Worm (Caenorhabditis elegans) whole organism, late embryonic: ENCODE data around the gene asns-1.
"Not testable (repeated sequence)": the region's sequence is repeated elsewhere in the genome, so short reads cannot be mapped to it uniquely, and the experiment has no call there.

Experiments
- C08G9.2 ChIP-seq: sonication (generic microtip); optimal IDR thresholded peaks from 2 replicates; lab custom pipeline; 2016; ENCODE audit warnings: mild to moderate bottlenecking, missing genetic modification characterization, moderate library complexity, missing compliant biosample characterization
- C38D4.7 ChIP-seq: fragments of 200-800 bp; sonication (Bioruptor generic); optimal IDR thresholded peaks from 2 replicates; lab custom pipeline; 2018; ENCODE audit warnings: mild to moderate bottlenecking, missing genetic modification characterization, moderate library complexity, missing compliant biosample characterization
- K09A11.1 ChIP-seq: sonication (generic microtip); optimal IDR thresholded peaks from 2 replicates; lab custom pipeline; 2017; ENCODE audit warnings: antibody characterized with exemption, mild to moderate bottlenecking, missing genetic modification characterization, missing compliant biosample characterization; ENCODE audit not compliant: insufficient read depth
- ceh-14 ChIP-seq: sonication (generic microtip); optimal IDR thresholded peaks from 2 replicates; lab custom pipeline; 2016; ENCODE audit warnings: missing genotype, missing genetic modification characterization, missing compliant biosample characterization
- ceh-18 ChIP-seq: sonication (generic microtip); optimal IDR thresholded peaks from 2 replicates; lab custom pipeline; 2016; ENCODE audit warnings: missing genetic modification characterization, missing compliant biosample characterization
- ceh-2 ChIP-seq: sonication (generic microtip); optimal IDR thresholded peaks from 2 replicates; lab custom pipeline; 2016; ENCODE audit warnings: missing genotype, missing genetic modification characterization, missing compliant biosample characterization
- ceh-22 ChIP-seq: sonication (generic microtip); optimal IDR thresholded peaks from 2 replicates; lab custom pipeline; 2017; ENCODE audit warnings: missing biosample characterization, missing genetic modification characterization
- ceh-24 ChIP-seq: sonication (generic microtip); optimal IDR thresholded peaks from 2 replicates; lab custom pipeline; 2016; ENCODE audit warnings: mild to moderate bottlenecking, missing genetic modification characterization, missing compliant biosample characterization
- ceh-30 ChIP-seq: fragments of 150-350 bp; optimal IDR thresholded peaks from 2 replicates; lab custom pipeline; 2014; ENCODE audit warnings: missing biosample characterization, missing genetic modification characterization
- ceh-31 ChIP-seq: sonication (generic microtip); optimal IDR thresholded peaks from 2 replicates; lab custom pipeline; 2016; ENCODE audit warnings: missing genetic modification characterization, missing compliant biosample characterization
- ceh-45 ChIP-seq: fragments of 200-800 bp; sonication (Bioruptor generic); IDR thresholded peaks from 2 replicates; pipeline ENCODE4 v1.3.6; 2022; ENCODE audit warnings: missing genetic modification reagents, missing genetic modification characterization, missing compliant biosample characterization
- che-1 ChIP-seq: sonication (generic microtip); optimal IDR thresholded peaks from 2 replicates; lab custom pipeline; 2016; ENCODE audit warnings: mild to moderate bottlenecking, missing genetic modification characterization, missing compliant biosample characterization
- elt-4 ChIP-seq: sonication (generic microtip); optimal IDR thresholded peaks from 2 replicates; lab custom pipeline; 2016; ENCODE audit warnings: missing genetic modification characterization, missing compliant biosample characterization
- eyg-1 ChIP-seq: sonication (generic microtip); optimal IDR thresholded peaks from 2 replicates; lab custom pipeline; 2016; ENCODE audit warnings: missing genotype, missing genetic modification characterization, missing compliant biosample characterization
- fkh-6 ChIP-seq: sonication (generic microtip); optimal IDR thresholded peaks from 2 replicates; lab custom pipeline; 2016; ENCODE audit warnings: missing genetic modification characterization, missing compliant biosample characterization
- hlh-15 ChIP-seq: sonication (generic microtip); optimal IDR thresholded peaks from 2 replicates; lab custom pipeline; 2016; ENCODE audit warnings: missing genetic modification characterization, missing compliant biosample characterization
- hlh-6 ChIP-seq: sonication (generic microtip); optimal IDR thresholded peaks from 2 replicates; lab custom pipeline; 2016; ENCODE audit warnings: missing genotype, missing genetic modification characterization, missing compliant biosample characterization
- hlh-8 ChIP-seq: sonication (generic microtip); optimal IDR thresholded peaks from 2 replicates; lab custom pipeline; 2016; ENCODE audit warnings: missing genotype, missing genetic modification characterization, missing compliant biosample characterization
- lim-6 ChIP-seq: sonication (generic microtip); optimal IDR thresholded peaks from 2 replicates; lab custom pipeline; 2016; ENCODE audit warnings: missing genetic modification characterization, missing compliant biosample characterization
- madf-2 ChIP-seq: sonication (generic microtip); optimal IDR thresholded peaks from 2 replicates; lab custom pipeline; 2017; ENCODE audit warnings: missing genetic modification characterization, missing compliant biosample characterization
- mec-3 ChIP-seq: sonication (generic microtip); optimal IDR thresholded peaks from 2 replicates; lab custom pipeline; 2016; ENCODE audit warnings: borderline replicate concordance, missing genetic modification characterization, missing compliant biosample characterization
- nhr-11 ChIP-seq: fragments of 150-350 bp; optimal IDR thresholded peaks from 2 replicates; lab custom pipeline; 2014; ENCODE audit warnings: missing biosample characterization, missing genetic modification characterization
- nhr-232 ChIP-seq: sonication (generic microtip); optimal IDR thresholded peaks from 2 replicates; lab custom pipeline; 2016; ENCODE audit warnings: missing genetic modification characterization, missing compliant biosample characterization
- pat-9 ChIP-seq: fragments of 200-800 bp; sonication (Bioruptor generic); optimal IDR thresholded peaks from 2 replicates; lab custom pipeline; 2018; ENCODE audit warnings: mild to moderate bottlenecking, missing genetic modification characterization, moderate library complexity, missing compliant biosample characterization
- pha-4 ChIP-seq: fragments of 150-350 bp; optimal IDR thresholded peaks from 2 replicates; lab custom pipeline; 2018; ENCODE audit warnings: missing biosample characterization, missing genetic modification reagents, missing genetic modification characterization
- ref-2 ChIP-seq: sonication (generic microtip); optimal IDR thresholded peaks from 2 replicates; lab custom pipeline; 2016; ENCODE audit warnings: missing genetic modification characterization, missing compliant biosample characterization
- rnt-1 ChIP-seq: sonication (generic microtip); optimal IDR thresholded peaks from 2 replicates; lab custom pipeline; 2016; ENCODE audit warnings: missing genetic modification characterization, missing compliant biosample characterization
- sdc-2 ChIP-seq: sonication (generic microtip); optimal IDR thresholded peaks from 2 replicates; lab custom pipeline; 2016; ENCODE audit warnings: missing genotype, missing genetic modification characterization, missing compliant biosample characterization
- sox-2 ChIP-seq: fragments of 200-800 bp; sonication (Bioruptor generic); IDR thresholded peaks from 2 replicates; pipeline ENCODE4 v1.3.6; 2022; ENCODE audit warnings: missing genetic modification reagents, missing genetic modification characterization, missing compliant biosample characterization
- ttx-3 ChIP-seq: sonication (generic microtip); optimal IDR thresholded peaks from 2 replicates; lab custom pipeline; 2016; ENCODE audit warnings: missing genetic modification reagents, missing genetic modification characterization, missing compliant biosample characterization
- unc-3 ChIP-seq, 2 experiments: fragments of 200-800 bp in 1 of 2; sonication (Bioruptor generic) in 1 of 2; sonication (generic microtip) in 1 of 2; conservative IDR thresholded peaks in 1 of 2; optimal IDR thresholded peaks in 1 of 2; 2 replicates each; pipeline versions ENCODE4 v1.3.6 to Lab custom; 2016 to 2022; ENCODE audit warnings: missing compliant biosample characterization in 2 of 2, missing genetic modification characterization in 2 of 2, missing genetic modification reagents in 1 of 2
- unc-42 ChIP-seq: sonication (generic microtip); optimal IDR thresholded peaks from 2 replicates; lab custom pipeline; 2016; ENCODE audit warnings: missing genotype, missing genetic modification characterization, missing compliant biosample characterization
- unc-55 ChIP-seq: sonication (generic microtip); optimal IDR thresholded peaks from 2 replicates; lab custom pipeline; 2017; ENCODE audit warnings: missing biosample characterization, missing genetic modification reagents, missing genetic modification characterization
- unc-86 ChIP-seq: sonication (generic microtip); optimal IDR thresholded peaks from 2 replicates; lab custom pipeline; 2016; ENCODE audit warnings: missing genetic modification characterization, missing compliant biosample characterization
- zip-5 ChIP-seq: sonication (generic microtip); optimal IDR thresholded peaks from 2 replicates; lab custom pipeline; 2016; ENCODE audit warnings: missing genetic modification characterization, missing compliant biosample characterization
- ztf-16 ChIP-seq: sonication (generic microtip); optimal IDR thresholded peaks from 2 replicates; lab custom pipeline; 2017; ENCODE audit warnings: missing genetic modification characterization, missing compliant biosample characterization

The asns-1 gene

DNA sequence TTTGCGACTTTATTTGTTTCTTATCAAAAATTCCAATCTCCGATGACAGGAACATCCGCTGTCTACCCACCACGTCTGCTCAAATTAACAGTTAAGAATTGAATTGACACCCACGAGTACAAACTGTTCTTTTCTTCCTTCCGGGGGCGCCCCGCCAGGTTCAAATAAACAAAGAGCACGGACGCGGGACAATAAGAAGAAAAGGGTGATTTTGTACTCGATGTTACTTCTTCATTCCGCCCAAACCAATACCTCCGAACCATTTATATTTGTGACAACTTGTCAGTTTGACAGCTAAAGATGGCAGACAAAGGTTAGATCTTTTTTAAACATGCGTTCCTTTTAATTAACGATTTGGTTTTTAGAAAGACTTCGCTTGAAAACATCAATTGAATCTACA lies 20.2 kb upstream of the asns-1 start, which contains the start of gene otpl-6:
Gene otpl-6, plus strand, starts transcription at position 301 of the 400 bp plus-strand sequence.
- TF ChIP-seq unc-86 (tag; lab: Kevin White, UChicago) (no peak), C38D4.7 (GFP tag; lab: Kevin White, UChicago) (no peak), ztf-16 (tag; lab: Kevin White, UChicago) (no peak), hlh-15 (no peak), eyg-1 (tag; lab: Kevin White, UChicago) (no peak), zip-5 (tag; lab: Kevin White, UChicago) (no peak), unc-55 (GFP tag; lab: Kevin White, UChicago) (no peak), hlh-6 (tag; lab: Kevin White, UChicago) (no peak), lim-6 (no peak), nhr-11 (tag; lab: Kevin White, UChicago) (no peak), K09A11.1 (tag; lab: Kevin White, UChicago) (no peak), sdc-2 (tag; lab: Kevin White, UChicago) (no peak), madf-2 (tag; lab: Kevin White, UChicago) (no peak), elt-4 (no peak), ceh-14 (no peak), ceh-2 (tag; lab: Kevin White, UChicago) (no peak)

DNA sequence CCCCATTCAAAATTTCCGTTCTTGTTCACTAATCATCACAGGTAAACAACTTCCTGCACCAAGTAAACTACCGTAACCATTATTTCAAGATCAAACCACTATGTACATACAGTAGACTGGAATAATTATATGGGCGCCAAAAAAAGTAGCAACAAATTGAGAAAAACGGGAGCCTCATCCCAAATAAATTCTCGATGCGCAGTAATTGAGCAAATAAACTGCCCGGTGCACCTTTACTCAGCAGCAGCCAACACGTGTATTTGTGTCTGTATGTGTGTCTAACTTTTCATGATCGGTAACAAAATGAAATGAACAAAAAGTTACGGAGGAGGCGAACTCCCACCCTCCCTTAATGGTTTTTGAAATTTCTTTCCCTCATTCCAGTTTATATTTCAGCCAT lies 16.8 kb upstream of the asns-1 start, which contains the start of gene otpl-5:
Gene otpl-5, plus strand, starts transcription at position 301 of the 400 bp plus-strand sequence.
- TF ChIP-seq ceh-14 (no peak), ceh-30 (tag; lab: Kevin White, UChicago) (no peak), C38D4.7 (GFP tag; lab: Kevin White, UChicago) (no peak), ceh-22 (tag; lab: Kevin White, UChicago) (no peak), nhr-232 (tag; lab: Kevin White, UChicago) (no peak), C08G9.2 (tag; lab: Kevin White, UChicago) (no peak), fkh-6 (tag; lab: Kevin White, UChicago) (no peak), ceh-45 (GFP tag; lab: Robert Waterston, UW) (no peak), unc-42 (tag; lab: Kevin White, UChicago) (no peak), sdc-2 (tag; lab: Kevin White, UChicago) (no peak)

DNA sequence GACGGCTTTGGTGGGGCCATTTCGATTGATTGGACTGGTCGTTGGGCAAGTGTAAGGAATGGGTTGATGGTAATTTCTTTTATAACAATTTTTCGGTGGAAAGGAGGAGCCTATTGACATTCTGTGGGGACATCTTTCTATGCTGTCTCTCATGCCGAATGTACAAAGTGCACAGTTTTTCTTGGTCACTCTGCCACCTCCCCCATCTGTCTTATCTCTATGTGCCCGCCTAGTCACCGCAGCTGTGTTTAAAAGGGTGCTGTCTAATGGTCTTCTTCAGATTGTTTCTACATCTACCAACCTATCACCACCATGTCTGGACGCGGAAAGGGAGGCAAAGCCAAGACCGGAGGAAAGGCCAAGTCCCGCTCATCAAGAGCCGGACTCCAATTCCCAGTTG lies 12.9 kb upstream of the asns-1 start, which contains the start of the genes his-8 and his-7:
Gene his-8, minus strand, starts transcription at position 20 of the 400 bp plus-strand sequence.
Gene his-7, plus strand, starts transcription at position 313 of the 400 bp plus-strand sequence.
- TF ChIP-seq hlh-8; pha-4 (tag; lab: Kevin White, UChicago); unc-55 (GFP tag; lab: Kevin White, UChicago): not testable (repeated sequence)

DNA sequence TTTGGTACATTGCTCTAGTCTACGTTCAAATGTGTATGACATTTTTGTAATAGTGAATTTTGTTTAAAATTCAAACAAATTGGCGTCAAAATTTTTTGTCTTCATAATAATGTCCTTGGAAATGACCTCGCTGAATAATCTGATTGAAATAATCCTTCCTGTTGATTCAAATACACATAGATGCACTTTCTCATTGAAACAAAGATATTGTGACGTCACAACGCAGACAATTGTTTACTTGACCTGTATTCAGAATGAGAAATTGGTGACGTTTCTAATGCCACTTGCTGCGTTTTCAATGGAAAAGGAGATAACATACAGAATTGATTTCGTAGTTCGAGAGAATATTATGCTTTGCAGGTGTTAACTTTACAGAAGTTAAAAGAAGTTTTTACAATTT lies 12.1 kb upstream of the asns-1 start:
- TF ChIP-seq ttx-3 (tag; lab: Kevin White, UChicago) (no peak), pat-9 (tag; lab: Kevin White, UChicago) (no peak), unc-55 (GFP tag; lab: Kevin White, UChicago) (no peak), ceh-24 (tag; lab: Kevin White, UChicago) (no peak), zip-5 (tag; lab: Kevin White, UChicago) (no peak), che-1 (tag; lab: Kevin White, UChicago) (no peak), mec-3 (tag; lab: Kevin White, UChicago) (no peak), rnt-1 (tag; lab: Kevin White, UChicago) (no peak), hlh-15 (no peak), ceh-18 (tag; lab: Kevin White, UChicago) (no peak)

DNA sequence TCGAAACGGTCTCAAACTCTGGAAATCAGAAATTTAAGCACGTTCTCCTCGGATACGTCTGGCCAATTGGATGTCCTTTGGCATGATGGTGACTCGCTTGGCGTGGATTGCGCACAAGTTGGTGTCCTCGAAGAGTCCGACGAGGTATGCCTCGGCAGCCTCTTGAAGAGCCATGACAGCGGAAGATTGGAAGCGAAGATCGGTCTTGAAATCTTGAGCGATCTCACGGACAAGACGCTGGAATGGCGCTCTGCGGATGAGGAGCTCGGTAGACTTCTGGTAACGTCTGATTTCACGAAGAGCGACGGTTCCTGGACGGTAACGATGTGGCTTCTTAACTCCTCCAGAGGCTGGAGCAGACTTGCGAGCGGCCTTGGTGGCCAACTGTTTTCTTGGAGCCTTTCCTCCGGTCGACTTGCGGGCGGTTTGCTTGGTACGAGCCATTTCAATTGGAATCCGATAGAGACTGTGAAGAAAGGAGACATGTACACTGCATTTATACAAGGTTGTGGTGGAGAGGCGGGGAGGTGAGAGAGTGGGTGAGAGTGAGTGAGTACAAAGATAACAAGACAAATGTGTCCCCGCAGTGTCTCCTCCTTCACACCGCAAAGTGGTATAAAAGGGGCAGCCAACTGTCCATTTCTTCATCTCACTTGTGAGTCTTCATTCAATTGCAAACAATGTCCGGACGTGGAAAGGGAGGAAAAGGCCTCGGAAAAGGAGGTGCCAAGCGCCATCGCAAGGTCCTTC lies 11.3 kb upstream of the asns-1 start, which contains the start of the genes his-6 and his-5:
Gene his-6, minus strand, starts transcription at position 444 of the 750 bp plus-strand sequence.
Gene his-5, plus strand, starts transcription at position 681 of the 750 bp plus-strand sequence.
- TF ChIP-seq sox-2 (GFP tag; lab: Robert Waterston, UW) (peak; percentile 30), ref-2 (tag; lab: Kevin White, UChicago) (peak; percentile 51), ceh-31 (tag; lab: Kevin White, UChicago) (peak; percentile 52), unc-3 (GFP tag; conservative IDR thresholded peaks at IDR 0.05; lab: Robert Waterston, UW) (peak; percentile 61)
- TF ChIP-seq unc-3 (tag; optimal IDR thresholded peaks at IDR 0.05; lab: Kevin White, UChicago) = not testable (repeated sequence)
